Fruit fly (Drosophila melanogaster): ENCODE data around the gene Cpr97Eb.

DNA sequence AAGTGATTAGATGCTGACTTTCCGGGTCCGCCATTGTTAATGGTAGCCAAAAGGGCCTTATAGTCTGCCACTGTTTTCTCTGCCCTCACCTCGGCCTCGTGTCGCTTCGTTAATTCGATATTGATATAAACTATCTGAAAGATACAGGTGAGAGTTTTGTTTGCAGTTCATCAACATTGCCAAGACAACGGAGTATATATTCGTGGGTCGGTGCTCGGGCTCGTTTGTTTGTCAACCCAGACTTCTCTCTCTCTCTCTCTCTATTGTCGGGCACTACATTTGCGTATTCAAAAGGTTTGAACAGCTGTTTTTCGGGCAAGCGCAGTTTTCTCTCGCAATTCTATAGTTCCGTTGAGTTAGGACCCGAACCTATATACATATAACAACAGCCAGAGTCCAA is 23.6 kb downstream of the Cpr97Eb start:
- TF ChIP-seq CTCF (optimal IDR thresholded peaks at IDR 0.05) (no peak), CG8478 (optimal IDR thresholded peaks at IDR 0.05) (no peak)
